Fruit fly (Drosophila melanogaster): ENCODE results near the gene CG15439.

dm6 chr2L:4476672-4477273 is 23.9 kb upstream of the CG15439 start, which contains the start of gene ine:
- TF ChIP-seq CG14655 (GFP tag; optimal IDR thresholded peaks at IDR 0.05) (no peak), CG8159 (tag; optimal IDR thresholded peaks at IDR 0.05) (no peak), fd96Ca (GFP tag; IDR thresholded peaks at IDR 0.05) (peak; percentile 58; the same call in 2 of the 3 replicates), CG13204 (GFP tag; optimal IDR thresholded peaks at IDR 0.05) (no peak), CG10348 (GFP tag; IDR thresholded peaks at IDR 0.05) (no peak), CG8301 (tag; optimal IDR thresholded peaks at IDR 0.05) (no peak), Pif1B (GFP tag; optimal IDR thresholded peaks at IDR 0.05) (no peak), CG12605 (GFP tag; IDR thresholded peaks at IDR 0.05) (peak; percentile 29; the same call in 1 of the 2 replicates), EcR (GFP tag; optimal IDR thresholded peaks at IDR 0.05) (no peak), CG15710 (tag; optimal IDR thresholded peaks at IDR 0.05) (no peak), D1 (tag; optimal IDR thresholded peaks at IDR 0.05) (no peak), Pif1A (GFP tag; optimal IDR thresholded peaks at IDR 0.05) (no peak), Ets98B (GFP tag; IDR thresholded peaks at IDR 0.05) (peak; percentile 67; the same call in 1 of the 2 replicates)

All from whole organism, pupa.